Fruit fly (Drosophila melanogaster) whole organism, larva: Measurements from ENCODE around the gene Pex3.
A peak's percentile ranks its signal among the peaks of the same experiment; 100 is the strongest.

Experiments used
- noc ChIP-seq: fragments of 200-800 bp; sonication (Bioruptor generic); optimal IDR thresholded peaks from 3 replicates; lab custom pipeline; 2019; ENCODE audit warnings: missing biosample characterization, mild to moderate bottlenecking, missing genetic modification characterization, moderate library complexity

Gene Pex3

dm6 chr3L:15142004-15142890, 1.9 kb upstream of the Pex3 start, which contains the start of gene Pdi:
Pdi (minus strand) TSS chr3L:15142840.
- TF ChIP-seq noc (tag; lab: Kevin White, UChicago), result peak; percentile 51

- no peak for TF ChIP-seq noc (tag; lab: Kevin White, UChicago)
These were observed 1.0 kb upstream of the Pex3 start for dm6 chr3L:15143108-15143507.

dm6 chr3L:15146643-15147187, 2.6 kb downstream of the Pex3 start, which contains the start of gene FucTA:
FucTA (plus strand) TSS chr3L:15147137.
- TF ChIP-seq noc (tag; lab: Kevin White, UChicago), result no peak

dm6 chr3L:15150028-15150427, 5.9 kb downstream of the Pex3 start:
- no peak for TF ChIP-seq noc (tag; lab: Kevin White, UChicago)

dm6 chr3L:15158330-15159114, 14.4 kb downstream of the Pex3 start, which contains the start of the genes Msh6 and Prp31:
Msh6 (minus strand) TSS chr3L:15158562.
Prp31 (plus strand) TSS chr3L:15159100.
- no peak for TF ChIP-seq noc (tag; lab: Kevin White, UChicago)

dm6 chr3L:15161549-15161948, 17.4 kb downstream of the Pex3 start, which contains the start of gene CG6878:
CG6878 (plus strand) TSS chr3L:15161817.
- no peak for TF ChIP-seq noc (tag; lab: Kevin White, UChicago)

- no peak for TF ChIP-seq noc (tag; lab: Kevin White, UChicago)
These were observed 17.9 kb downstream of the Pex3 start for dm6 chr3L:15162005-15162404.

- TF ChIP-seq noc (tag; lab: Kevin White, UChicago), result no peak
These were observed 18.8 kb downstream of the Pex3 start for dm6 chr3L:15162988-15163387.

- TF ChIP-seq noc (tag; lab: Kevin White, UChicago), result no peak
These were observed 19.3 kb downstream of the Pex3 start, which contains the start of gene CG7011 for dm6 chr3L:15163414-15163813. CG7011 (minus strand) TSS chr3L:15163628.

- TF ChIP-seq noc (tag; lab: Kevin White, UChicago), result no peak
These were observed 24.9 kb downstream of the Pex3 start for dm6 chr3L:15169010-15169409.

dm6 chr3L:15169795-15170194, 25.6 kb downstream of the Pex3 start:
- no peak for TF ChIP-seq noc (tag; lab: Kevin White, UChicago)

dm6 chr3L:15171769-15172403, 27.7 kb downstream of the Pex3 start:
- no peak for TF ChIP-seq noc (tag; lab: Kevin White, UChicago)

dm6 chr3L:15172404-15173055, 28.4 kb downstream of the Pex3 start:
- no peak for TF ChIP-seq noc (tag; lab: Kevin White, UChicago)

- no peak for TF ChIP-seq noc (tag; lab: Kevin White, UChicago)
These were observed 29.9 kb downstream of the Pex3 start for dm6 chr3L:15174086-15174485.

dm6 chr3L:15174823-15175222, 30.7 kb downstream of the Pex3 start:
- TF ChIP-seq noc (tag; lab: Kevin White, UChicago), result no peak
